Fruit fly (Drosophila melanogaster) whole organism, embryonic: ENCODE data around the gene CG11155.

ENCODE experiments used
- Asciz ChIP-seq: fragments of 200-800 bp; sonication (Bioruptor generic); optimal IDR thresholded peaks from 2 replicates; lab custom pipeline; 2017; ENCODE audit warnings: missing biosample characterization, mild to moderate bottlenecking, missing genetic modification characterization, missing genetic modification reagents
- CG1024 ChIP-seq: fragments of 200-800 bp; sonication (Bioruptor generic); IDR thresholded peaks from 2 replicates; pipeline ENCODE4 v1.3.6; 2022; ENCODE audit warnings: missing biosample characterization, missing genetic modification characterization
- CG10366 ChIP-seq: fragments of 200-800 bp; sonication (Bioruptor generic); IDR thresholded peaks from 2 replicates; pipeline ENCODE4 v1.3.6; 2022; ENCODE audit warnings: missing biosample characterization, missing genetic modification characterization
- CG1603 ChIP-seq: fragments of 200-800 bp; sonication (Bioruptor generic); optimal IDR thresholded peaks from 2 replicates; lab custom pipeline; 2019; ENCODE audit warnings: missing biosample characterization, mild to moderate bottlenecking, missing genetic modification characterization, moderate library complexity
- CG2875 ChIP-seq: fragments of 200-800 bp; sonication (Bioruptor generic); optimal IDR thresholded peaks from 2 replicates; lab custom pipeline; 2017; ENCODE audit warnings: missing biosample characterization, mild to moderate bottlenecking, missing genetic modification characterization, missing genetic modification reagents
- CG30020 ChIP-seq: fragments of 200-800 bp; optimal IDR thresholded peaks from 2 replicates; lab custom pipeline; 2019; ENCODE audit warnings: missing biosample characterization, mild to moderate bottlenecking, missing genetic modification characterization, moderate library complexity
- CG31388 ChIP-seq: fragments of 200-800 bp; sonication (Bioruptor generic); optimal IDR thresholded peaks from 2 replicates; lab custom pipeline; 2016; ENCODE audit warnings: missing biosample characterization, missing genetic modification characterization
- CG32767 ChIP-seq: fragments of 200-800 bp; sonication (Bioruptor generic); IDR thresholded peaks from 2 replicates; pipeline ENCODE4 v1.3.6; 2022; ENCODE audit warnings: missing biosample characterization, missing genetic modification characterization
- CG34422 ChIP-seq: fragments of 200-800 bp; sonication (Bioruptor generic); IDR thresholded peaks from 3 replicates; pipeline ENCODE4 v1.3.6; 2022; ENCODE audit warnings: missing biosample characterization, missing genetic modification characterization
- CG3838 ChIP-seq: fragments of 200-800 bp; sonication (Bioruptor generic); optimal IDR thresholded peaks from 3 replicates; lab custom pipeline; 2016; ENCODE audit warnings: missing biosample characterization, missing genetic modification characterization
- CG4282 ChIP-seq: fragments of 200-800 bp; sonication (Bioruptor generic); optimal IDR thresholded peaks from 2 replicates; lab custom pipeline; 2016; ENCODE audit warnings: missing biosample characterization, missing genetic modification characterization
- CG4854 ChIP-seq: fragments of 200-800 bp; sonication (Bioruptor generic); optimal IDR thresholded peaks from 2 replicates; lab custom pipeline; 2016; ENCODE audit warnings: missing biosample characterization, missing genetic modification characterization, inconsistent platforms
- CG5180 ChIP-seq: fragments of 200-800 bp; sonication (Bioruptor generic); optimal IDR thresholded peaks from 3 replicates; lab custom pipeline; 2017; ENCODE audit warnings: missing biosample characterization, missing genetic modification characterization, mild to moderate bottlenecking, moderate library complexity, missing genetic modification reagents
- CG5953 ChIP-seq: fragments of 200-800 bp; sonication (Bioruptor generic); IDR thresholded peaks from 2 replicates; pipeline ENCODE4 v1.3.6; 2022; ENCODE audit warnings: missing biosample characterization, missing genetic modification characterization
- CG6683 ChIP-seq: fragments of 200-800 bp; sonication (Bioruptor generic); optimal IDR thresholded peaks from 2 replicates; lab custom pipeline; 2017; ENCODE audit warnings: missing biosample characterization, mild to moderate bottlenecking, missing genetic modification characterization, missing genetic modification reagents
- CG7963 ChIP-seq: fragments of 200-800 bp; sonication (Bioruptor generic); IDR thresholded peaks from 3 replicates; pipeline ENCODE4 v1.3.6; 2022; ENCODE audit warnings: missing biosample characterization, missing genetic modification characterization; ENCODE audit not compliant: partially characterized antibody
- CG8359 ChIP-seq: fragments of 200-800 bp; sonication (Bioruptor generic); optimal IDR thresholded peaks from 2 replicates; lab custom pipeline; 2017; ENCODE audit warnings: missing biosample characterization, mild to moderate bottlenecking, missing genetic modification characterization, borderline replicate concordance
- CG9817 ChIP-seq: fragments of 200-800 bp; sonication (Bioruptor generic); optimal IDR thresholded peaks from 2 replicates; lab custom pipeline; 2018; ENCODE audit warnings: missing biosample characterization, mild to moderate bottlenecking, missing genetic modification characterization, moderate library complexity
- Chrac-16 ChIP-seq: fragments of 200-800 bp; sonication (Bioruptor generic); optimal IDR thresholded peaks from 3 replicates; lab custom pipeline; 2016; ENCODE audit warnings: missing biosample characterization, missing genetic modification characterization
- D19B ChIP-seq: fragments of 200-800 bp; sonication (Bioruptor generic); optimal IDR thresholded peaks from 2 replicates; lab custom pipeline; 2017; ENCODE audit warnings: missing biosample characterization, mild to moderate bottlenecking, missing genetic modification characterization
- Ets65A ChIP-seq: fragments of 200-800 bp; sonication (Bioruptor generic); peaks from one replicate; lab custom pipeline; 2016; ENCODE audit warnings: missing biosample characterization, missing genetic modification characterization
- Fer1 ChIP-seq: fragments of 200-800 bp; sonication (Bioruptor generic); optimal IDR thresholded peaks from 2 replicates; lab custom pipeline; 2017; ENCODE audit warnings: missing biosample characterization, mild to moderate bottlenecking, missing genetic modification characterization
- HLH54F ChIP-seq: fragments of 200-800 bp; sonication (Bioruptor generic); optimal IDR thresholded peaks from 3 replicates; lab custom pipeline; 2016; ENCODE audit warnings: missing biosample characterization, missing genetic modification characterization
- Hand ChIP-seq: fragments of 200-800 bp; sonication (Bioruptor generic); optimal IDR thresholded peaks from 2 replicates; lab custom pipeline; 2017; ENCODE audit warnings: mild to moderate bottlenecking, missing biosample characterization, missing genetic modification reagents, missing genetic modification characterization
- Lpt ChIP-seq: fragments of >200 bp; optimal IDR thresholded peaks from 2 replicates; lab custom pipeline; 2018; ENCODE audit warnings: missing biosample characterization, missing genetic modification characterization
- Myb ChIP-seq: fragments of 200-800 bp; sonication (Bioruptor generic); optimal IDR thresholded peaks from 2 replicates; lab custom pipeline; 2016; ENCODE audit warnings: missing biosample characterization, missing genetic modification characterization
- NC2β ChIP-seq: fragments of 200-800 bp; sonication (Bioruptor generic); optimal IDR thresholded peaks from 2 replicates; lab custom pipeline; 2016; ENCODE audit warnings: missing biosample characterization, missing genetic modification characterization
- Scr ChIP-seq: fragments of 200-800 bp; sonication (Bioruptor generic); IDR thresholded peaks from 2 replicates; pipeline ENCODE4 v1.3.6; 2022; ENCODE audit warnings: missing biosample characterization, missing genetic modification characterization; ENCODE audit not compliant: partially characterized antibody
- Xbp1 ChIP-seq: fragments of 200-800 bp; sonication (Bioruptor generic); optimal IDR thresholded peaks from 3 replicates; lab custom pipeline; 2016; ENCODE audit warnings: missing biosample characterization, mild to moderate bottlenecking, missing genetic modification characterization
- Xrp1 ChIP-seq: fragments of 200-800 bp; sonication (Bioruptor generic); IDR thresholded peaks from 2 replicates; pipeline ENCODE4 v1.3.6; 2022; ENCODE audit warnings: missing biosample characterization, missing genetic modification characterization
- ab ChIP-seq: fragments of 200-800 bp; sonication (Bioruptor generic); optimal IDR thresholded peaks from 2 replicates; lab custom pipeline; 2016; ENCODE audit warnings: missing biosample characterization, missing genetic modification characterization
- abd-A ChIP-seq: fragments of 200-800 bp; sonication (Bioruptor generic); optimal IDR thresholded peaks from 3 replicates; lab custom pipeline; 2019; ENCODE audit warnings: missing biosample characterization, mild to moderate bottlenecking, missing genetic modification characterization, moderate library complexity
- bcd ChIP-seq: fragments of 200-800 bp; sonication (Bioruptor generic); optimal IDR thresholded peaks from 2 replicates; lab custom pipeline; 2017; ENCODE audit warnings: missing biosample characterization, mild to moderate bottlenecking, missing genetic modification characterization
- chif ChIP-seq, 2 experiments: fragments of 200-800 bp; sonication (Bioruptor generic); optimal IDR thresholded peaks; 3 replicates each; lab custom pipeline; 2016; ENCODE audit warnings: missing biosample characterization in 2 of 2, missing genetic modification characterization in 2 of 2
- cwo ChIP-seq: fragments of 200-800 bp; sonication (Bioruptor generic); optimal IDR thresholded peaks from 3 replicates; lab custom pipeline; 2017; ENCODE audit warnings: missing biosample characterization, missing genetic modification characterization, mild to moderate bottlenecking, moderate library complexity, missing genetic modification reagents
- emc ChIP-seq: fragments of 200-800 bp; sonication (Bioruptor generic); optimal IDR thresholded peaks from 2 replicates; lab custom pipeline; 2016; ENCODE audit warnings: missing biosample characterization, missing genetic modification characterization
- gro ChIP-seq: fragments of 200-800 bp; sonication (Bioruptor generic); optimal IDR thresholded peaks from 2 replicates; lab custom pipeline; 2016; ENCODE audit warnings: missing biosample characterization, missing genetic modification characterization
- jumu ChIP-seq: fragments of 200-800 bp; sonication (Bioruptor generic); optimal IDR thresholded peaks from 3 replicates; lab custom pipeline; 2016; ENCODE audit warnings: missing biosample characterization, missing genetic modification characterization
- lbe ChIP-seq: fragments of 200-800 bp; sonication (Bioruptor generic); optimal IDR thresholded peaks from 2 replicates; lab custom pipeline; 2016; ENCODE audit warnings: missing biosample characterization, mild to moderate bottlenecking, missing genetic modification characterization
- nau ChIP-seq: fragments of 200-800 bp; sonication (Bioruptor generic); optimal IDR thresholded peaks from 3 replicates; lab custom pipeline; 2017; ENCODE audit warnings: missing biosample characterization, mild to moderate bottlenecking, missing genetic modification characterization, missing genetic modification reagents
- nmo ChIP-seq: fragments of 200-800 bp; sonication (Bioruptor generic); optimal IDR thresholded peaks from 2 replicates; lab custom pipeline; 2018; ENCODE audit warnings: missing biosample characterization, mild to moderate bottlenecking, missing genetic modification characterization, moderate library complexity
- nom ChIP-seq: fragments of 200-800 bp; sonication (Bioruptor generic); optimal IDR thresholded peaks from 2 replicates; lab custom pipeline; 2017; ENCODE audit warnings: missing biosample characterization, missing genetic modification characterization, mild to moderate bottlenecking, moderate library complexity, missing genetic modification reagents
- onecut ChIP-seq: fragments of 200-800 bp; sonication (Bioruptor generic); IDR thresholded peaks from 2 replicates; pipeline ENCODE4 v1.3.6; 2022; ENCODE audit warnings: missing biosample characterization, missing genetic modification characterization
- ranshi ChIP-seq: fragments of 200-800 bp; sonication (Bioruptor generic); IDR thresholded peaks from 2 replicates; pipeline ENCODE4 v1.3.6; 2022; ENCODE audit warnings: missing biosample characterization, missing genetic modification characterization
- sens ChIP-seq: fragments of 200-800 bp; sonication (Bioruptor generic); peaks from one replicate; lab custom pipeline; 2016; ENCODE audit warnings: missing biosample characterization, missing genetic modification characterization
- tap ChIP-seq: fragments of 200-800 bp; optimal IDR thresholded peaks from 3 replicates; lab custom pipeline; 2019; ENCODE audit warnings: missing biosample characterization, mild to moderate bottlenecking, missing genetic modification characterization, moderate library complexity
- tin ChIP-seq: fragments of 200-800 bp; sonication (Bioruptor generic); optimal IDR thresholded peaks from 3 replicates; lab custom pipeline; 2016; ENCODE audit warnings: missing biosample characterization, missing genetic modification characterization
- unc-4 ChIP-seq: fragments of 200-800 bp; sonication (Bioruptor generic); IDR thresholded peaks from 2 replicates; pipeline ENCODE4 v1.3.6; 2022; ENCODE audit warnings: missing biosample characterization, missing genetic modification characterization; ENCODE audit not compliant: partially characterized antibody
- yki ChIP-seq: fragments of >200 bp; optimal IDR thresholded peaks from 3 replicates; lab custom pipeline; 2018

The CG11155 gene

DNA sequence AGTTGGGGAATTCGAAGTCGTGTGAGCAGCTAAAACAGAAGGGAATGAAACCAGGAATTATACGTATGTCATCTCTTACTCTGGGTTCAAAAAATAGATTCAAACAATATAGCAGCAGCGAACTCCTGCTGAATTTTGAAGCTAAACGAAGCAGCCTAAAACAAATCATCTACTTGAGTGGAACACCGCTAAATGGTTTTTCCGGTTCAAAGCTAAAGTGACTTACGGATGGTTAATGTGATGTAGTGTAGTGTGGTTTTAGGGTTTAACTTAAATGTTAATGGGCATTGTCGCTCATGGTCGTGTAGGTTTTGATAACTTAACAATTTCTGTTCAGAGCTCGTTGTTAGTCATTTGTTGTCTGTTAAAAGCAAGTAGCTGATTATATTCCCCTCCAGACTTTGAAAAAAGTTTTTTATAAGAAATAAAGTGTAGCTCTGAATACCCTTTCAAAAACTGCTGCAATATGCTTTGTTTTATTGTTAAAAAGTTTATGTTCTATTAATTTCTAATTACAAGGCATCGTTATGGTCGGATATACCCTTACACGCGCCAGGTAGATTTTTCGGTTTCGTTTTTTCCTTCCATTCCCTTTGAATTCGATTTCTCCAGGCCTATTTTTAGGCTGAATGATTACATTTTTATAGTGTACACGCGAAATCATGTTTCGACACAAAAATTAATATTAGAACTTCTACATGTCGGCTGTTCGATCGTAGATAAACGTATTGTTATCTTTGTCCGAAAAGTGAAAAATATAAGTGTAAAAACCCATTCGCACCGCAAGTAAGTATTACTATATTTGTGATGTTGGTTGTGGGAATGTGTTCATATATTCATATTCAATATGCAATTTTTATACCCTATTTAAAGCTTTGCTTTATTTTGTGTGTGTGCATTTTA lies 13.3 kb upstream of the CG11155 start (continued):
- TF ChIP-seq Chrac-16 = peak; percentile 94
- no peak for TF ChIP-seq cwo (GFP tag; lab: Kevin White, UChicago)
- TF ChIP-seq CG31388 (GFP tag; lab: Kevin White, UChicago) = peak; percentile 74
- TF ChIP-seq yki = no peak
- peak; percentile 73 for TF ChIP-seq bcd
- TF ChIP-seq Asciz = peak; percentile 94
- TF ChIP-seq Ets65A (GFP tag; lab: Kevin White, UChicago) = peak; percentile 99
- peak; percentile 90 for TF ChIP-seq D19B (GFP tag; lab: Kevin White, UChicago)
- TF ChIP-seq gro = peak; percentile 83
- TF ChIP-seq Myb (GFP tag; lab: Kevin White, UChicago) = peak; percentile 76
- no peak for TF ChIP-seq unc-4 (GFP tag; lab: Robert Waterston, UW)
- peak; percentile 40 for TF ChIP-seq Hand (GFP tag; lab: Kevin White, UChicago)
- TF ChIP-seq CG4854 (GFP tag; lab: Kevin White, UChicago) = peak; percentile 83
- TF ChIP-seq NC2β (GFP tag; lab: Kevin White, UChicago) = peak; percentile 93
- peak; percentile 89 for TF ChIP-seq tap (tag; lab: Kevin White, UChicago)
- TF ChIP-seq CG8359 (GFP tag; lab: Kevin White, UChicago) = peak; percentile 73
- peak; percentile 94 for TF ChIP-seq nmo (GFP tag; lab: Kevin White, UChicago)
- TF ChIP-seq emc (GFP tag; lab: Kevin White, UChicago) = peak; percentile 69
- no peak for TF ChIP-seq CG5953 (GFP tag; lab: Robert Waterston, UW)
- peak; percentile 94 for TF ChIP-seq HLH54F
- no peak; the same call in 1 of the 2 replicates for TF ChIP-seq CG32767
- TF ChIP-seq Lpt (GFP tag; lab: Kevin White, UChicago) = no peak
- TF ChIP-seq CG34422 (GFP tag; lab: Robert Waterston, UW) = no peak
- TF ChIP-seq CG9817 (tag; lab: Kevin White, UChicago) = no peak
- no peak for TF ChIP-seq Scr
- TF ChIP-seq chif (GFP tag; optimal IDR thresholded peaks at IDR 0.05; lab: Kevin White, UChicago) = peak; percentile 94 to 96
- no peak; the same call in 1 of the 2 replicates for TF ChIP-seq ranshi
- TF ChIP-seq lbe (GFP tag; lab: Kevin White, UChicago) = peak; percentile 82
- TF ChIP-seq CG10366 = no peak
- TF ChIP-seq nom (GFP tag; lab: Kevin White, UChicago) = peak; percentile 55
- TF ChIP-seq CG1603 (tag; lab: Kevin White, UChicago) = peak; percentile 81
- TF ChIP-seq jumu (GFP tag; lab: Kevin White, UChicago) = peak; percentile 92
- TF ChIP-seq CG1024 (GFP tag; lab: Robert Waterston, UW) = peak; percentile 66; the same call in 1 of the 2 replicates
- peak; percentile 59 for TF ChIP-seq CG30020 (tag; lab: Kevin White, UChicago)
- peak; percentile 96 for TF ChIP-seq Xbp1 (GFP tag; lab: Kevin White, UChicago)
- TF ChIP-seq onecut = peak; percentile 70
- TF ChIP-seq CG2875 (GFP tag; lab: Kevin White, UChicago) = peak; percentile 92
- TF ChIP-seq CG4282 = peak; percentile 86
- TF ChIP-seq CG7963 = no peak
- TF ChIP-seq CG3838 (GFP tag; lab: Kevin White, UChicago) = peak; percentile 80
- peak; percentile 99 for TF ChIP-seq sens (GFP tag; lab: Kevin White, UChicago)
- TF ChIP-seq Fer1 (GFP tag; lab: Kevin White, UChicago) = peak; percentile 91
- no peak for TF ChIP-seq abd-A
- TF ChIP-seq nau (GFP tag; lab: Kevin White, UChicago) = peak; percentile 90
- TF ChIP-seq ab (GFP tag; lab: Kevin White, UChicago) = peak; percentile 69
- peak; percentile 79 for TF ChIP-seq CG6683
- TF ChIP-seq tin (GFP tag; lab: Kevin White, UChicago) = peak; percentile 90
- peak; percentile 97 for TF ChIP-seq Xrp1
- TF ChIP-seq CG5180 = peak; percentile 79
